Worm (Caenorhabditis elegans) whole organism, L4/young adult: Measurements from ENCODE around the gene unc-53.
"Not testable (repeated sequence)": the region's sequence is repeated elsewhere in the genome, so short reads cannot be mapped to it uniquely, and the experiment has no call there.

Source experiments
- W03F9.2 ChIP-seq: fragments of 150-350 bp; optimal IDR thresholded peaks from 2 replicates; lab custom pipeline; 2014; ENCODE audit warnings: missing biosample characterization, missing genetic modification characterization
- dao-5 ChIP-seq: sonication (generic microtip); optimal IDR thresholded peaks from 2 replicates; lab custom pipeline; 2016; ENCODE audit warnings: missing genotype, missing genetic modification characterization, moderate library complexity, missing compliant biosample characterization
- him-1 ChIP-seq: sonication (generic microtip); optimal IDR thresholded peaks from 2 replicates; lab custom pipeline; 2016; ENCODE audit warnings: missing genotype, missing genetic modification reagents, missing genetic modification characterization, missing compliant biosample characterization

The unc-53 gene

ce11 chrII:11089356-11089755 is at the start of gene unc-53:
Gene unc-53 (minus strand): TSS chrII:11089456.
- TF ChIP-seq dao-5 (tag; lab: Kevin White, UChicago) (no peak), W03F9.2 (tag; lab: Kevin White, UChicago) (no peak), him-1 (tag; lab: Kevin White, UChicago) (no peak)

DNA sequence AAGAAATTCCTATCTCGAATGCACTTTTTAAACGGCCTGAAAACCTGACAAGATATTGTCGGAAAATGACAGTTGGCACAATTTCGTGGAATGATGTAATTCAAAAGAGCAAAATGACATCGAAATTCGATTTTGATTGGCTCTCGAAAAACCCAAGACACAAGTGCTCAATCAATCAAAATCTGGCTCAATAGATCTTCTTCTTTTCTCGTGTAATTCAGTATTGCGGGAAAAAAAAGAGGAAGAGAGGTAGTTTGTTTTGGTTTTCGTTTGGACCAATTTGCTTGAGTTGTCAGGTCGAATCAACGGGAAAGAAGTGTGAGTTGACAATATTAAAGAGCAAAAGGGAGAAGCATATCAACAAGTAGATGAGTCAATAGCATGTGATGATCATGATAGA is 46.5 kb upstream of the unc-53 start:
- TF ChIP-seq W03F9.2 (tag; lab: Kevin White, UChicago) = no peak
- no peak for TF ChIP-seq him-1 (tag; lab: Kevin White, UChicago)
- no peak for TF ChIP-seq dao-5 (tag; lab: Kevin White, UChicago)

- no peak for TF ChIP-seq dao-5 (tag; lab: Kevin White, UChicago)
These were observed 45.6 kb upstream of the unc-53 start, which contains the start of gene F40F8.5 for ce11 chrII:11134828-11135227. Gene F40F8.5 (minus strand): TSS chrII:11134928.

DNA sequence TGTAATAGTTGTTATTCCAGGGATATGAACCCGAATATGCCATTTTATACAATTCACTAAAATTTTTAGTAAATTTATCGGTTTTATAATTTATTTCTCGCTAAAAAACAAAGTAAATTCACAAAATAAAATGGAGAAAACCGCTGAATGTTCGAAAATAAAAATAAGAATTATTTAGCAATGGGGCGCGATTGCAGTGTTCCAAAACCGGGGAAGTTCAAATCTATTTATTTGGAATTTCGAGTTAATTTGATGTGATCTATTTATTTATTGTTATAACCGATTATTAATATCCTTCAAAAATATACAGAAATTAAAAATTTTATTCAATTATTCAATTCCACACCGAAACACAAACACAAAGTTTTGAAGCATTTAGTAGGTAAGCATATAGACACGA is 43.3 kb upstream of the unc-53 start, which contains the start of gene F40F8.11:
Gene F40F8.11 (minus strand): TSS at position 49 of the 400 bp plus-strand sequence.
- TF ChIP-seq dao-5 (tag; lab: Kevin White, UChicago) (no peak), W03F9.2 (tag; lab: Kevin White, UChicago) (peak; percentile 4)

DNA sequence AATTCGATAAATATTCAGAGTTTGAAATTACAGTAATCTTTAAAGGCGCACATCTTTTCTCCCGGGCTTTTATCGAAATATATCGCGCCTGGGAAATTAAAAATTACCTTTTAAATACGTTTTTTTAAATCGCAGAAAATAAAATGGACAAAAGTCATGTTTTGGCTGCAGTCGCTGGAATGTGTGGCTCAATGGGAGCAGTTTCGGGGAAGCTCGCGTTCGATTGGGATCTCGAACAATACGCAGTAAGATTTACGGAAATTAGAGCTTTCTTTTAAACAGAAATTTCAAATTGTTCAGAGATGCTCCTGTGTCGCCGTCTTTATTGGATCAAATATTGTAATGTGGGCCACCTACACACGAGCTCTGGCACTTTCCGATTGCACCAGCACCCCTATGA is 40.3 kb upstream of the unc-53 start, which contains the start of gene F40F8.12:
Gene F40F8.12 (plus strand): TSS at position 301 of the 400 bp plus-strand sequence.
- no peak for TF ChIP-seq W03F9.2 (tag; lab: Kevin White, UChicago)
- no peak for TF ChIP-seq him-1 (tag; lab: Kevin White, UChicago)
- no peak for TF ChIP-seq dao-5 (tag; lab: Kevin White, UChicago)

ce11 chrII:11128989-11129388 is 39.7 kb upstream of the unc-53 start, which contains the start of gene F40F8.3:
Gene F40F8.3 (plus strand): TSS chrII:11129289.
- TF ChIP-seq him-1 (tag; lab: Kevin White, UChicago) (no peak), dao-5 (tag; lab: Kevin White, UChicago) (no peak)

DNA sequence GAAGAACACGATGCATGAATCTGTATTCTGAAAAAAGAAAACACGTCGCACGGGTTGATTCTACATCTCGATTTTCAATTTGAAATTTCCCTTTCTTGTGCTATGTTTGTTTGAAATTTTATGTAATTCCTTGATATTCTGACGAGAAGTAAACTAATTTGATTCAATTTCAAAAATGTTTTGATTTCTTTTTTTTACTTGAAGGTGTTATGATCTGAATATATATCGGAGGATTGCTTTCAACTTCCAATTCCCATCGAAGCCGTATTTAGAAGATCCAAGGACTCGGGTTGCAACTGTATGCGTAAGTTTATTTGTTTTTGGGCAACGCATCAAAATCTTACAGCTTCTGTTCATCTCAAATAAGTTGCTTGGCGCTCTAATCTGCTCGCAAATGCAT is 38.1 kb upstream of the unc-53 start, which contains the start of gene F40F8.1:
Gene F40F8.1 (plus strand): TSS at position 301 of the 400 bp plus-strand sequence.
- TF ChIP-seq dao-5 (tag; lab: Kevin White, UChicago) (no peak), him-1 (tag; lab: Kevin White, UChicago) (no peak), W03F9.2 (tag; lab: Kevin White, UChicago) (no peak)

DNA sequence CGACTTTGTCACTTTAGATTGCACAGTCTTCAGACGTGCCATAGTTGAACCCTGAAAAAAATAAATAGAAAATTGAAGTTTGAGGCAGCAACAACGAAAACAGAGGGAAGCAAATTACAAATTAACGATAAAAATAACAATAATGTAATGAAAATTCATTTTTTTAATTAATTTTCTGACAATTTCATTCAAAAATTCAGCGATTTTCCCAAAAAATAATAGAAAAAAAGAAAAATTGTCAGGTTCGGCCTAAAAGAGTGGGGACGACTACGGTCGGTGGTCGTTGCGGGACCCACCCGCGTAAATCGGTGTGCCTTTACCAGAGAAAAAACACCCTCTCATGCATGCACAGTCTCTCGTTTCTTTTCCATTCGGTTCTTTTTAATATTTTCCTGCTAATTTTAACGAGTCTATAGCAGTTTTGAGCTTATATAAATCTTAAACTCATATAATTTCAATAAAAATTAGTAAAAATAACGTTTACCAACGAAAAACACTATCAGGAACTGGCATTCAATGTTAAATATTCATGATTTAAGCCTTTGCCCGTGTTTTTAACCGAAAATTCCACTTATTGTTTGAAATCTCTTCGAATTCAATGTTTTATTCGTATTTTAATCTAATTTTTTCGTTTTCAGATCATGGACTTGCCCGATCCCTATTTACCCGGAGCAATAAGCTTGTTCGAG is 37.2 kb upstream of the unc-53 start, which contains the start of the genes rps-9 and lsm-1:
Gene rps-9 (minus strand): TSS at position 51 of the 689 bp plus-strand sequence.
Gene lsm-1 (plus strand): TSS at position 639 of the 689 bp plus-strand sequence.
- TF ChIP-seq dao-5 (tag; lab: Kevin White, UChicago) = no peak
- peak; percentile 63 for TF ChIP-seq W03F9.2 (tag; lab: Kevin White, UChicago)
- no peak for TF ChIP-seq him-1 (tag; lab: Kevin White, UChicago)

DNA sequence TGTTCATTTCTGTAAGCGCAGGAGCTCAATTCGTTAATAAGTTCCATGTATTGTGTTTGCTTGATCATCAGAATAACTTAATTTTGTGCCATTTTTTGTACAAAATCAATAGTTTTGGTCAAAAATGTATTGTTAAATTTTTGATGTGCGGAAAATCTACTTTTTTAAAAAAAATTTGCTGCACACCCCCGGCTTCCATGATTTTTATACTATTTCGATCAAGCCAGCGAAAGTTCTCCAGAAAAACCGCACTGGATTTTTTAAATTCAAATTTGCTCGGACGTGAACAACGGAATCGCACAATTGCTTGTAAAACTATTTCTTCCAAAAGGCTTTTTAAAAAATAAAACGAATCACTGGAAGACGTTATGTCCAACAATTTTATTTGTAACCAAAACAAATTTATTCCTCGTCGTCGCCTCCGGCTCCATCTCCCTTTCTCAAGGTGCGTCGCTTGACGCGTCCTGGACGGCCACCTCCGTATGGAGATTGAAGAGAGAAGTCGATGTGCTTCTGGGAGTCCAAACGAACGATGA is 35.9 kb upstream of the unc-53 start:
- TF ChIP-seq dao-5 (tag; lab: Kevin White, UChicago) (no peak), him-1 (tag; lab: Kevin White, UChicago) (no peak), W03F9.2 (tag; lab: Kevin White, UChicago) (no peak)

ce11 chrII:11121800-11122199 is 32.5 kb upstream of the unc-53 start, which contains the start of gene W10C6.2:
Gene W10C6.2 (minus strand): TSS chrII:11121900.
- TF ChIP-seq him-1, W03F9.2, dao-5 (tag; lab: Kevin White, UChicago): not testable (repeated sequence)

- TF ChIP-seq W03F9.2 (tag; lab: Kevin White, UChicago) (no peak), him-1 (tag; lab: Kevin White, UChicago) (no peak), dao-5 (tag; lab: Kevin White, UChicago) (no peak)
These were observed 23.2 kb upstream of the unc-53 start, which contains the start of gene mat-2 for ce11 chrII:11112419-11112818. Gene mat-2 (plus strand): TSS chrII:11112719.

ce11 chrII:11111107-11111506 is 21.9 kb upstream of the unc-53 start, which contains the start of gene glb-4:
Gene glb-4 (minus strand): TSS chrII:11111207.
- TF ChIP-seq dao-5 (tag; lab: Kevin White, UChicago) (no peak), W03F9.2 (tag; lab: Kevin White, UChicago) (no peak), him-1 (tag; lab: Kevin White, UChicago) (no peak)

DNA sequence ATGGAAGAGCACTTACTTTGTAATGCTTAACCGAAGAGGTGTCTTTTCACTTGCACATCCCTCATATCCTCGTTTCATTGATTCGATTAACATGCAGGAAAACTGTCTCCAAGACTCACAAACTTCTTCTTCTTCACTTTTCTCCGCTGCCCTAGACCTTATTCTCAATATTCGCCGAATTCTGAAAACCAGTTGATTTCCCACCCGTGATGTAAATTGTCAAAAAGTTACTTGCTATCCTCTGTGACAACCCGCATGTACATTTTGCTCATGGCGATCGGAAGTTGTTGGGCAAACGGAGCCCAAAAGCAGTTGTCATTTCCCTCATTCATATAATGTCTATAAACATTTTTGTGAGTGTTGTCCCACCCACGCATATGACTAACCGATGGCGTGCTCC is 21.2 kb upstream of the unc-53 start:
- no peak for TF ChIP-seq him-1 (tag; lab: Kevin White, UChicago)
- no peak for TF ChIP-seq W03F9.2 (tag; lab: Kevin White, UChicago)
- TF ChIP-seq dao-5 (tag; lab: Kevin White, UChicago) = no peak
